Worm (Caenorhabditis elegans): ENCODE measurements around the gene C55A6.11.

ce11 chrV:11488288-11488687, 32.0 kb upstream of the C55A6.11 start:
- TF ChIP-seq ama-1 (optimal IDR thresholded peaks at IDR 0.05) (no peak), madf-2 (tag; optimal IDR thresholded peaks at IDR 0.05) (no peak), ceh-6 (GFP tag; optimal IDR thresholded peaks at IDR 0.05) (no peak), lim-6 (tag; optimal IDR thresholded peaks at IDR 0.05) (no peak), nfya-1 (tag; optimal IDR thresholded peaks at IDR 0.05) (no peak), ttx-3 (tag; optimal IDR thresholded peaks at IDR 0.05) (no peak), ceh-19 (GFP tag; optimal IDR thresholded peaks at IDR 0.05) (no peak), ceh-31 (tag; optimal IDR thresholded peaks at IDR 0.05) (no peak), ceh-30 (tag; optimal IDR thresholded peaks at IDR 0.05) (no peak), unc-42 (tag; optimal IDR thresholded peaks at IDR 0.05) (no peak), T23F11.4 (GFP tag; optimal IDR thresholded peaks at IDR 0.05) (no peak)

Data from whole organism, late embryonic.